Worm (Caenorhabditis elegans): Measurements from ENCODE around the gene idpp-13.

ce11 chrIII:879634-880033 lies 37.2 kb downstream of the idpp-13 start, which contains the start of the genes T24C4.5 and ucr-2.3:
- TF ChIP-seq scrt-1 (GFP tag; IDR thresholded peaks at IDR 0.05) = no peak
- TF ChIP-seq ama-1 (optimal IDR thresholded peaks at IDR 0.05) = no peak
- TF ChIP-seq ceh-36 (tag; optimal IDR thresholded peaks at IDR 0.05) = no peak
- no peak for TF ChIP-seq sea-1 (GFP tag; conservative IDR thresholded peaks at IDR 0.05)
- no peak for TF ChIP-seq tbx-11 (GFP tag; IDR thresholded peaks at IDR 0.05)
- TF ChIP-seq hnd-1 (tag; optimal IDR thresholded peaks at IDR 0.05) = no peak
- TF ChIP-seq pes-1 (GFP tag; IDR thresholded peaks at IDR 0.05) = no peak
- TF ChIP-seq tra-4 (tag; optimal IDR thresholded peaks at IDR 0.05) = no peak
- TF ChIP-seq hmbx-1 (tag; optimal IDR thresholded peaks at IDR 0.05) = no peak
